Fruit fly (Drosophila melanogaster) whole organism, wandering third instar larva: ENCODE data around the gene CG34433.

Source experiments
- Abd-B ChIP-seq: fragments of >200 bp; optimal IDR thresholded peaks from 2 replicates; lab custom pipeline; 2017; ENCODE audit warnings: missing biosample characterization, missing genetic modification characterization
- Dfd ChIP-seq: fragments of >200 bp; optimal IDR thresholded peaks from 2 replicates; lab custom pipeline; 2017; ENCODE audit warnings: missing biosample characterization, missing genetic modification characterization
- GATAd ChIP-seq: sonication (Bioruptor generic); optimal IDR thresholded peaks from 2 replicates; lab custom pipeline; 2016; ENCODE audit warnings: missing biosample characterization, missing genetic modification characterization
- Jra ChIP-seq: sonication (Bioruptor generic); optimal IDR thresholded peaks from 2 replicates; lab custom pipeline; 2016; ENCODE audit warnings: missing biosample characterization, missing genetic modification characterization
- OdsH ChIP-seq: fragments of 200-800 bp; sonication (Bioruptor generic); optimal IDR thresholded peaks from 2 replicates; lab custom pipeline; 2016; ENCODE audit warnings: missing biosample characterization, mild to moderate bottlenecking, missing genetic modification characterization
- dmrt93B ChIP-seq: fragments of 200-800 bp; sonication (Bioruptor generic); optimal IDR thresholded peaks from 2 replicates; lab custom pipeline; 2018; ENCODE audit warnings: missing biosample characterization, mild to moderate bottlenecking, missing genetic modification characterization
- fru ChIP-seq: fragments of 200-800 bp; sonication (Bioruptor generic); optimal IDR thresholded peaks from 3 replicates; lab custom pipeline; 2016; ENCODE audit warnings: missing biosample characterization, mild to moderate bottlenecking, missing genetic modification characterization
- lola ChIP-seq: fragments of >200 bp; optimal IDR thresholded peaks from 2 replicates; lab custom pipeline; 2017; ENCODE audit warnings: missing biosample characterization, missing genetic modification characterization
- pan ChIP-seq: fragments of >200 bp; optimal IDR thresholded peaks from 2 replicates; lab custom pipeline; 2017
- psq ChIP-seq: fragments of 200-800 bp; sonication (Bioruptor generic); optimal IDR thresholded peaks from 3 replicates; lab custom pipeline; 2017; ENCODE audit warnings: missing biosample characterization, mild to moderate bottlenecking, missing genetic modification characterization, moderate library complexity
- usp ChIP-seq: fragments of >200 bp; optimal IDR thresholded peaks from 2 replicates; lab custom pipeline; 2017; ENCODE audit warnings: missing biosample characterization, missing genetic modification characterization

DNA sequence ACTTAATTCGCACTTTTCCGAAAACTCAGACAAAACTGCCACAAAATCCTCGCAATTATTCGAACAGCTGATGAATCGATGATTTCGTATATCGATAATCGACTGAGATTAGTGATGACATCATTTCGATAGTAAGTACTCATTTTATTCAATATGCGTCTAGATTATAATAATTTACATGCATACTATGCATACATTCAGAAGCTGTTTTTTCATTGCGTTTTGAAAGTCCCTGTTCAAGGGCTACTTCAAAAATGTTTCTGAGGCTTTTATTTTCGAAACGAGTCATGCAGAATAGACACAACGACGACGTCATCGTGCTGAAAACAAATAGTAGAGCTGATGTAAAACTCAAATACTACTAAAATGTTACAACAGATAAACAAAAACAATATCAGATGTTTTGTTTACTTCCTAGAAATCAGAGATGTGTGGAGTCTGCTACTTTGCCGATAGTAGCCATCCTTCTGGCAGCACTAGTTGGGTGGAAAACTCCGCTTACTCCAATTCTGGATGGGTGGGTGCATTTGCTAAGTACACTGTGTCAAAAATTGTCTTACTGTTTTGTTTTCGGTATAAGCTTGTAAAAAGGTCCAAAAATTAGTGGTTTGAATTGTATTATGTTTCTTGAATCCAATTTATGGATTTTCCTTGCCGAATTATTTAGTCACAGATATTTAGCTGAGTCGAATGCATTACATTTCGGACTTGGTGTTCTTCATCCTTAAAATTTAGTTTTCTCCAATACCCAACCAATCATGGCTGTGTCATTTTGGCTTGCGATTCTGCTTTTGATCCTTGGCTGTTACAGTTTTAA, 48.1 kb upstream of the CG34433 start, which contains the start of the genes CG2246 and CG31021:
- TF ChIP-seq Dfd (GFP tag; lab: Kevin White, UChicago) (no peak), GATAd (GFP tag; lab: Kevin White, UChicago) (peak; percentile 19), Jra (GFP tag; lab: Kevin White, UChicago) (peak; percentile 42), psq (GFP tag; lab: Kevin White, UChicago) (no peak), fru (GFP tag; lab: Kevin White, UChicago) (peak; percentile 74), OdsH (GFP tag; lab: Kevin White, UChicago) (peak; percentile 1), usp (GFP tag; lab: Kevin White, UChicago) (no peak), dmrt93B (GFP tag; lab: Kevin White, UChicago) (peak; percentile 2), lola (GFP tag; lab: Kevin White, UChicago) (no peak), Abd-B (GFP tag; lab: Kevin White, UChicago) (no peak), pan (no peak)
